Worm (Caenorhabditis elegans): Measurements from ENCODE around the gene Y42H9AR.2.

Y42H9AR.2 gene

DNA sequence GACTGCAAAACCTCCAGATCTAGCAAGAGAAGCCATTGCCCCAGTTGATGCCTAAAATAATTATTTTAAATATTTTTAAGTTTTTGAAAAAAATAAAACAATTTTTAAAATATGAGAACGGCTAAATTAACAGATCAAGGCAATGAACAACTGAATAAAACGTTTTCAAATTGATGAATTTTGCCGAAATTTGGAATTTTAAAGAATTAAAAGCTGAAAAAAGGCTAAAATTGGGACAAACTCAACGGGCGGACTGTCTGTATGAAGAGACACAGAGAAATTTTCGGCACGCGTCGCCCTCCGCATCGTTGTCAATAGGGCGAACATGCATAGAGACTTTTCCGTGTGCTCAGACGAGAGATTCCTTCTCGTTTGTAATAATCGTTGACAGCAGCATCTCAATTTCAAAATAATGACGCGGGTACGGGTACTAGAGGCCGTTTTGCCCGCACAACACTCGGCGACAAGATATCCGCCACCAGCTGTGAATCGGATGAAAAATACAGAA is 36.4 kb downstream of the Y42H9AR.2 start, which contains the start of the genes isp-1 and islo-1 (continued):
- TF ChIP-seq mes-2 (tag; optimal IDR thresholded peaks at IDR 0.05; ENCODE audit: poor library complexity, severe bottlenecking) (peak; percentile 82), T20F7.1 (GFP tag; optimal IDR thresholded peaks at IDR 0.05) (no peak), lin-15B (tag; optimal IDR thresholded peaks at IDR 0.05) (peak; percentile 1), nhr-48 (tag; optimal IDR thresholded peaks at IDR 0.05) (no peak), zip-11 (GFP tag; IDR thresholded peaks at IDR 0.05) (no peak), nhr-111 (GFP tag; optimal IDR thresholded peaks at IDR 0.05) (no peak), daf-16 (GFP tag; optimal IDR thresholded peaks at IDR 0.05) (no peak), daf-16 (tag; optimal IDR thresholded peaks at IDR 0.05) (peak; percentile 55), egl-27 (tag; optimal IDR thresholded peaks at IDR 0.05) (no peak), ZK337.2 (GFP tag; IDR thresholded peaks at IDR 0.05) (no peak), F26F4.8 (GFP tag; conservative IDR thresholded peaks at IDR 0.05) (no peak), lin-29 (GFP tag; IDR thresholded peaks at IDR 0.05) (no peak), unc-62 (GFP tag; optimal IDR thresholded peaks at IDR 0.05 in 1 of 2) (no peak), unc-62 (tag; optimal IDR thresholded peaks at IDR 0.05) (no peak), egl-43 (GFP tag; IDR thresholded peaks at IDR 0.05) (no peak), fos-1 (tag; optimal IDR thresholded peaks at IDR 0.05) (no peak), sdz-12 (GFP tag; optimal IDR thresholded peaks at IDR 0.05) (no peak), dpl-1 (GFP tag; optimal IDR thresholded peaks at IDR 0.05) (peak; percentile 56), ces-1 (GFP tag; optimal IDR thresholded peaks at IDR 0.05) (no peak), F37D6.2 (tag; optimal IDR thresholded peaks at IDR 0.05) (no peak), F49E8.2 (tag; optimal IDR thresholded peaks at IDR 0.05; ENCODE audit: borderline replicate concordance) (no peak), nhr-28 (tag; optimal IDR thresholded peaks at IDR 0.05) (peak; percentile 32), nhr-76 (tag; optimal IDR thresholded peaks at IDR 0.05) (no peak), daf-8 (GFP tag; IDR thresholded peaks at IDR 0.05) (no peak), mdl-1 (tag; optimal IDR thresholded peaks at IDR 0.05) (peak in 1 of 2 experiments; percentile 77), nhr-11 (tag; optimal IDR thresholded peaks at IDR 0.05) (peak; percentile 19), madf-9 (GFP tag; conservative IDR thresholded peaks at IDR 0.05) (no peak), F10B5.3 (tag; optimal IDR thresholded peaks at IDR 0.05) (no peak), dve-1 (tag; optimal IDR thresholded peaks at IDR 0.05; ENCODE audit: insufficient read depth) (peak; percentile 57), gei-8 (GFP tag; optimal IDR thresholded peaks at IDR 0.05) (no peak), lin-38 (GFP tag; IDR thresholded peaks at IDR 0.05) (peak; percentile 91), nhr-237 (tag; optimal IDR thresholded peaks at IDR 0.05) (no peak), lir-3 (tag; optimal IDR thresholded peaks at IDR 0.05) (no peak), zfp-3 (GFP tag; conservative IDR thresholded peaks at IDR 0.05) (no peak), nhr-41 (GFP tag; IDR thresholded peaks at IDR 0.05) (no peak), snpc-1.2 (GFP tag; IDR thresholded peaks at IDR 0.05) (no peak), attf-4 (tag; optimal IDR thresholded peaks at IDR 0.05) (no peak), aha-1 (tag) (peak; percentile 91), nhr-10 (tag; optimal IDR thresholded peaks at IDR 0.05) (no peak), Y5F2A.4 (GFP tag; optimal IDR thresholded peaks at IDR 0.05) (no peak), rbr-2 (tag; optimal IDR thresholded peaks at IDR 0.05) (peak; percentile 29), saeg-2 (GFP tag; IDR thresholded peaks at IDR 0.05) (no peak), ztf-7 (tag; optimal IDR thresholded peaks at IDR 0.05) (no peak), ceh-28 (tag; optimal IDR thresholded peaks at IDR 0.05) (no peak), jun-1 (tag; optimal IDR thresholded peaks at IDR 0.05) (no peak), spr-3 (GFP tag; optimal IDR thresholded peaks at IDR 0.05) (no peak), mxl-3 (GFP tag; optimal IDR thresholded peaks at IDR 0.05) (peak; percentile 11), lin-13 (GFP tag; optimal IDR thresholded peaks at IDR 0.05) (peak; percentile 27), pha-4 (GFP tag; IDR thresholded peaks at IDR 0.05) (no peak), pha-4 (tag; optimal IDR thresholded peaks at IDR 0.05) (peak; percentile 35), dmd-9 (GFP tag; IDR thresholded peaks at IDR 0.05) (no peak), nhr-102 (tag; optimal IDR thresholded peaks at IDR 0.05) (no peak), hif-1 (tag; optimal IDR thresholded peaks at IDR 0.05) (no peak)

All from whole organism, L4 larva.